Fruit fly (Drosophila melanogaster) whole organism, embryonic: ENCODE data around the gene Invadolysin.
A peak's percentile ranks its signal among the peaks of the same experiment; 100 is the strongest.

Experiments used
- CG10209 ChIP-seq: fragments of 200-800 bp; sonication (Bioruptor generic); optimal IDR thresholded peaks from 3 replicates; lab custom pipeline; 2017; ENCODE audit warnings: missing biosample characterization, mild to moderate bottlenecking, missing genetic modification characterization, missing genetic modification reagents
- CG1024 ChIP-seq: fragments of 200-800 bp; sonication (Bioruptor generic); IDR thresholded peaks from 2 replicates; pipeline ENCODE4 v1.3.6; 2022; ENCODE audit warnings: missing biosample characterization, missing genetic modification characterization
- CG10979 ChIP-seq: fragments of 200-800 bp; sonication (Bioruptor generic); optimal IDR thresholded peaks from 2 replicates; lab custom pipeline; 2018; ENCODE audit warnings: missing biosample characterization, mild to moderate bottlenecking, missing genetic modification characterization, moderate library complexity
- CG12104 ChIP-seq: fragments of 200-800 bp; sonication (Bioruptor generic); optimal IDR thresholded peaks from 3 replicates; lab custom pipeline; 2016; ENCODE audit warnings: missing biosample characterization, missing genetic modification characterization
- CG12744 ChIP-seq: fragments of 200-800 bp; sonication (Bioruptor generic); optimal IDR thresholded peaks from 2 replicates; lab custom pipeline; 2016; ENCODE audit warnings: missing biosample characterization, missing genetic modification characterization
- CG14014 ChIP-seq: fragments of 200-800 bp; sonication (Bioruptor generic); IDR thresholded peaks from 2 replicates; pipeline ENCODE4 v1.3.6; 2022; ENCODE audit warnings: missing biosample characterization, missing genetic modification characterization
- CG1602 ChIP-seq: fragments of 200-800 bp; sonication (Bioruptor generic); optimal IDR thresholded peaks from 3 replicates; lab custom pipeline; 2016; ENCODE audit warnings: missing biosample characterization, missing genetic modification characterization
- CG17361 ChIP-seq: fragments of 200-800 bp; sonication (Bioruptor generic); IDR thresholded peaks from 3 replicates; pipeline ENCODE4 v1.3.6; 2022; ENCODE audit warnings: missing biosample characterization, missing genetic modification characterization
- CG17385 ChIP-seq: fragments of 200-800 bp; sonication (Bioruptor generic); optimal IDR thresholded peaks from 3 replicates; lab custom pipeline; 2018; ENCODE audit warnings: missing biosample characterization, mild to moderate bottlenecking, missing genetic modification characterization
- CG18476 ChIP-seq: fragments of 200-800 bp; sonication (Bioruptor generic); optimal IDR thresholded peaks from 2 replicates; lab custom pipeline; 2016; ENCODE audit warnings: missing biosample characterization, mild to moderate bottlenecking, missing genetic modification characterization
- CG2678 ChIP-seq: fragments of 200-800 bp; sonication (Bioruptor generic); optimal IDR thresholded peaks from 3 replicates; lab custom pipeline; 2019; ENCODE audit warnings: missing biosample characterization, mild to moderate bottlenecking, missing genetic modification characterization, moderate library complexity
- CG2712 ChIP-seq: fragments of 200-800 bp; optimal IDR thresholded peaks from 3 replicates; lab custom pipeline; 2019; ENCODE audit warnings: missing biosample characterization, mild to moderate bottlenecking, missing genetic modification characterization, moderate library complexity
- CG31365 ChIP-seq: fragments of 200-800 bp; sonication (Bioruptor generic); optimal IDR thresholded peaks from 2 replicates; lab custom pipeline; 2018; ENCODE audit warnings: missing biosample characterization, mild to moderate bottlenecking, missing genetic modification characterization
- CG32772 ChIP-seq: fragments of 200-800 bp; sonication (Bioruptor generic); IDR thresholded peaks from 2 replicates; pipeline ENCODE4 v1.3.6; 2022; ENCODE audit warnings: missing biosample characterization, missing genetic modification characterization
- CG33213 ChIP-seq: fragments of 200-800 bp; sonication (Bioruptor generic); optimal IDR thresholded peaks from 3 replicates; lab custom pipeline; 2016; ENCODE audit warnings: missing biosample characterization, missing genetic modification characterization
- CG34224 ChIP-seq: fragments of 200-800 bp; sonication (Bioruptor generic); IDR thresholded peaks from 3 replicates; pipeline ENCODE4 v1.3.6; 2022; ENCODE audit warnings: missing biosample characterization, missing genetic modification characterization; ENCODE audit not compliant: partially characterized antibody
- CG4328 ChIP-seq: fragments of 200-800 bp; sonication (Bioruptor generic); optimal IDR thresholded peaks from 3 replicates; lab custom pipeline; 2017; ENCODE audit warnings: missing biosample characterization, missing genetic modification reagents, missing genetic modification characterization
- CG6254 ChIP-seq: fragments of 200-800 bp; sonication (Bioruptor generic); optimal IDR thresholded peaks from 3 replicates; lab custom pipeline; 2017; ENCODE audit warnings: mild to moderate bottlenecking, missing biosample characterization, missing genetic modification reagents, missing genetic modification characterization
- CG6813 ChIP-seq: fragments of 200-800 bp; sonication (Bioruptor generic); optimal IDR thresholded peaks from 2 replicates; lab custom pipeline; 2017; ENCODE audit warnings: missing biosample characterization, missing genetic modification characterization, mild to moderate bottlenecking, moderate library complexity, missing genetic modification reagents
- CG7745 ChIP-seq: fragments of 200-800 bp; sonication (Bioruptor generic); optimal IDR thresholded peaks from 2 replicates; lab custom pipeline; 2018; ENCODE audit warnings: missing biosample characterization, mild to moderate bottlenecking, missing genetic modification characterization, moderate library complexity
- CG7963 ChIP-seq: fragments of 200-800 bp; sonication (Bioruptor generic); IDR thresholded peaks from 3 replicates; pipeline ENCODE4 v1.3.6; 2022; ENCODE audit warnings: missing biosample characterization, missing genetic modification characterization; ENCODE audit not compliant: partially characterized antibody
- CG7987 ChIP-seq: fragments of 200-800 bp; sonication (Bioruptor generic); optimal IDR thresholded peaks from 2 replicates; lab custom pipeline; 2018; ENCODE audit warnings: missing biosample characterization, mild to moderate bottlenecking, missing genetic modification characterization, moderate library complexity
- CG8944 ChIP-seq: fragments of 200-800 bp; sonication (Bioruptor generic); optimal IDR thresholded peaks from 3 replicates; lab custom pipeline; 2016; ENCODE audit warnings: missing biosample characterization, missing genetic modification characterization
- CG9727 ChIP-seq: fragments of 200-800 bp; sonication (Bioruptor generic); optimal IDR thresholded peaks from 3 replicates; lab custom pipeline; 2017; ENCODE audit warnings: missing biosample characterization, mild to moderate bottlenecking, missing genetic modification characterization
- CHES-1-like ChIP-seq: fragments of 200-800 bp; sonication (Bioruptor generic); optimal IDR thresholded peaks from 2 replicates; lab custom pipeline; 2016; ENCODE audit warnings: missing biosample characterization, missing genetic modification characterization
- Dref ChIP-seq: fragments of 200-800 bp; sonication (Bioruptor generic); IDR thresholded peaks from 2 replicates; pipeline ENCODE4 v1.3.6; 2022; ENCODE audit warnings: missing biosample characterization, missing genetic modification characterization
- ERR ChIP-seq: fragments of 200-800 bp; sonication (Bioruptor generic); optimal IDR thresholded peaks from 2 replicates; lab custom pipeline; 2016; ENCODE audit warnings: missing biosample characterization, missing genetic modification characterization
- HmgZ ChIP-seq: fragments of 200-800 bp; sonication (Bioruptor generic); optimal IDR thresholded peaks from 2 replicates; lab custom pipeline; 2018; ENCODE audit warnings: missing biosample characterization, mild to moderate bottlenecking, missing genetic modification characterization
- Hmr ChIP-seq: fragments of 200-800 bp; sonication (Bioruptor generic); optimal IDR thresholded peaks from 3 replicates; lab custom pipeline; 2017; ENCODE audit warnings: mild to moderate bottlenecking, missing biosample characterization, missing genetic modification reagents, missing genetic modification characterization
- Hr78 ChIP-seq, 2 experiments: fragments of 200-800 bp in 1 of 2; fragments of >200 bp in 1 of 2; sonication (Bioruptor generic) in 1 of 2; optimal IDR thresholded peaks; 2 replicates each; lab custom pipeline; 2017 to 2019; ENCODE audit warnings: missing biosample characterization in 2 of 2, missing genetic modification characterization in 2 of 2, mild to moderate bottlenecking in 1 of 2, moderate library complexity in 1 of 2
- Nf-YC ChIP-seq: fragments of 200-800 bp; optimal IDR thresholded peaks from 3 replicates; lab custom pipeline; 2019; ENCODE audit warnings: missing biosample characterization, mild to moderate bottlenecking, missing genetic modification characterization, moderate library complexity
- Poxn ChIP-seq: fragments of 200-800 bp; sonication (Bioruptor generic); IDR thresholded peaks from 2 replicates; pipeline ENCODE4 v1.3.6; 2022; ENCODE audit warnings: missing biosample characterization, missing genetic modification characterization
- Sox100B ChIP-seq: fragments of 200-800 bp; sonication (Bioruptor generic); optimal IDR thresholded peaks from 3 replicates; lab custom pipeline; 2018; ENCODE audit warnings: missing biosample characterization, mild to moderate bottlenecking, missing genetic modification characterization
- Sox102F ChIP-seq: fragments of 200-800 bp; sonication (Bioruptor generic); optimal IDR thresholded peaks from 2 replicates; lab custom pipeline; 2018; ENCODE audit warnings: missing biosample characterization, mild to moderate bottlenecking, missing genetic modification characterization, moderate library complexity
- Tbp ChIP-seq: fragments of >200 bp; optimal IDR thresholded peaks from 2 replicates; lab custom pipeline; 2018; ENCODE audit warnings: missing biosample characterization, missing genetic modification characterization
- az2 ChIP-seq: fragments of 200-800 bp; sonication (Bioruptor generic); optimal IDR thresholded peaks from 3 replicates; lab custom pipeline; 2016; ENCODE audit warnings: missing biosample characterization, missing genetic modification characterization
- btn ChIP-seq: fragments of 200-800 bp; sonication (Bioruptor generic); optimal IDR thresholded peaks from 2 replicates; lab custom pipeline; 2016; ENCODE audit warnings: missing biosample characterization, missing genetic modification characterization
- dm ChIP-seq: fragments of 200-800 bp; sonication (Bioruptor generic); optimal IDR thresholded peaks from 3 replicates; lab custom pipeline; 2016; ENCODE audit warnings: missing biosample characterization, missing genetic modification characterization
- fd64A ChIP-seq: fragments of 200-800 bp; sonication (Bioruptor generic); optimal IDR thresholded peaks from 3 replicates; lab custom pipeline; 2018; ENCODE audit warnings: missing biosample characterization, mild to moderate bottlenecking, missing genetic modification characterization
- ftz-f1 ChIP-seq: fragments of 200-800 bp; sonication (Bioruptor generic); optimal IDR thresholded peaks from 2 replicates; lab custom pipeline; 2016; ENCODE audit warnings: missing biosample characterization, missing genetic modification characterization
- gem ChIP-seq: fragments of 200-800 bp; sonication (Bioruptor generic); optimal IDR thresholded peaks from 2 replicates; lab custom pipeline; 2019; ENCODE audit warnings: missing biosample characterization, mild to moderate bottlenecking, missing genetic modification characterization, moderate library complexity
- gfzf ChIP-seq: fragments of 200-800 bp; sonication (Bioruptor generic); optimal IDR thresholded peaks from 2 replicates; lab custom pipeline; 2016; ENCODE audit warnings: missing biosample characterization, mild to moderate bottlenecking, missing genetic modification characterization, moderate library complexity
- ham ChIP-seq: fragments of 200-800 bp; sonication (Bioruptor generic); IDR thresholded peaks from 2 replicates; pipeline ENCODE4 v1.3.6; 2022; ENCODE audit warnings: missing biosample characterization, missing genetic modification characterization
- pfk ChIP-seq: fragments of 200-800 bp; sonication (Bioruptor generic); optimal IDR thresholded peaks from 2 replicates; lab custom pipeline; 2018; ENCODE audit warnings: missing biosample characterization, mild to moderate bottlenecking, missing genetic modification characterization, moderate library complexity
- sens ChIP-seq: fragments of 200-800 bp; sonication (Bioruptor generic); peaks from one replicate; lab custom pipeline; 2016; ENCODE audit warnings: missing biosample characterization, missing genetic modification characterization
- slou ChIP-seq: fragments of 200-800 bp; sonication (Bioruptor generic); optimal IDR thresholded peaks from 3 replicates; lab custom pipeline; 2016; ENCODE audit warnings: missing biosample characterization, missing genetic modification characterization
- stc ChIP-seq: fragments of 200-800 bp; sonication (Bioruptor generic); IDR thresholded peaks from 2 replicates; pipeline ENCODE4 v1.3.6; 2022; ENCODE audit warnings: missing biosample characterization, missing genetic modification characterization
- toy ChIP-seq: fragments of 200-800 bp; sonication (Bioruptor generic); IDR thresholded peaks from 2 replicates; pipeline ENCODE4 v1.3.6; 2022; ENCODE audit warnings: missing biosample characterization, missing genetic modification characterization
- tx ChIP-seq: fragments of 200-800 bp; sonication (Bioruptor generic); optimal IDR thresholded peaks from 2 replicates; lab custom pipeline; 2016; ENCODE audit warnings: missing biosample characterization, missing genetic modification characterization
- wor ChIP-seq: fragments of 200-800 bp; sonication (Bioruptor generic); IDR thresholded peaks from 2 replicates; pipeline ENCODE4 v1.3.6; 2022; ENCODE audit warnings: missing biosample characterization, missing genetic modification characterization

Gene Invadolysin

DNA sequence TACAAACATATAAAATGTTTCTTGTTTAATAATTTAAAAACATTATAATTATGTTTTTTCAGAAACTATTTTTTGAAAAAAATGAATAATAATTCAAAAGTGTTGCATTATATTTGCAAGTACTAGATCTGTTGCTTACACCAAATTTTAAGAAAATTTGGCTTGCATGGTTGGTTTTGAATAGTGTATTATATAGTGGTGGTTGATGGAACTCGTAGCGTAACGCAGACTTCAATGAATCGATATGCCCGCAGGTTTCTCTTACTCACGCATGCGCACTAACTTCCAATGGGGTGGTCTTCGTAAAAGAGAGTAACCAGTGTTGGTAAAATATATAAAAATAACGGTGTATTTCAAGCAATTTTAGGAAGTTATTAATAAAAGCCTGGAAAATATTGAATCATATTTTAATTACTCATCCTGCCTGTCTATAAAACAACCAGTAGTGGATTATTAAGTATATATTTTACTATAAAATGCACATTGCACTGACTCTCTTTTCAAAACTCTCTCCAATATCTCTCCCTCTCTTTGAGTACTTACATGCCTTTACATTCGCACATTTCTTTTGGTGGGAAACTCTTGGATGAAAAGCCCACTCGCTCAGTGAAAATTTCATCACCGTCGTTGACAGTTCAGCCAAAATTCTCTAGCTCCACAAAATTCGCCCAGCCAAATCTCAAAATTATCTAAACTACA lies 45.8 kb downstream of the Invadolysin start, which contains the start of gene Syn (continued):
- no peak for TF ChIP-seq CG33213
- TF ChIP-seq CHES-1-like (GFP tag; lab: Kevin White, UChicago), result no peak
- no peak for TF ChIP-seq CG18476 (GFP tag; lab: Kevin White, UChicago)
- no peak for TF ChIP-seq CG4328
- TF ChIP-seq stc, result no peak
- TF ChIP-seq az2, result no peak
- no peak for TF ChIP-seq CG10979 (tag; lab: Kevin White, UChicago)
- TF ChIP-seq CG8944 (GFP tag; lab: Kevin White, UChicago), result no peak
- TF ChIP-seq CG12104, result no peak
- TF ChIP-seq CG14014 (GFP tag; lab: Robert Waterston, UW), result no peak
- TF ChIP-seq Sox102F (GFP tag; lab: Kevin White, UChicago), result peak; percentile 42
- no peak for TF ChIP-seq CG32772
- no peak for TF ChIP-seq pfk (GFP tag; lab: Kevin White, UChicago)
- no peak for TF ChIP-seq fd64A (GFP tag; lab: Kevin White, UChicago)
- TF ChIP-seq gfzf (GFP tag; lab: Kevin White, UChicago), result no peak
- TF ChIP-seq Dref, result no peak
- TF ChIP-seq Sox100B, result peak; percentile 24
- TF ChIP-seq wor (GFP tag; lab: Robert Waterston, UW), result no peak
- TF ChIP-seq Nf-YC (tag; lab: Kevin White, UChicago), result no peak
- TF ChIP-seq CG2712, result peak; percentile 24
- peak; percentile 33; the same call in 1 of the 3 replicates for TF ChIP-seq CG17361
- no peak for TF ChIP-seq CG17385 (GFP tag; lab: Kevin White, UChicago)
- TF ChIP-seq gem (tag; lab: Kevin White, UChicago), result peak; percentile 57
- TF ChIP-seq CG7963 (GFP tag; lab: Robert Waterston, UW), result no peak
- TF ChIP-seq CG12744 (GFP tag; lab: Kevin White, UChicago), result no peak
- TF ChIP-seq toy (GFP tag; lab: Robert Waterston, UW), result no peak
- TF ChIP-seq CG34224 (GFP tag; lab: Robert Waterston, UW), result no peak
- TF ChIP-seq Tbp (GFP tag; lab: Kevin White, UChicago), result no peak
- peak; percentile 35 for TF ChIP-seq CG9727
- peak; percentile 69 for TF ChIP-seq sens (GFP tag; lab: Kevin White, UChicago)
- TF ChIP-seq CG1602 (GFP tag; lab: Kevin White, UChicago), result no peak
- TF ChIP-seq ERR (GFP tag; lab: Kevin White, UChicago), result no peak
- TF ChIP-seq CG7745 (tag; lab: Kevin White, UChicago), result no peak
- peak; percentile 8 for TF ChIP-seq Hmr (GFP tag; lab: Kevin White, UChicago)
- no peak for TF ChIP-seq dm (GFP tag; lab: Kevin White, UChicago)
- TF ChIP-seq slou (GFP tag; lab: Kevin White, UChicago), result no peak
- no peak for TF ChIP-seq Hr78 (GFP tag; optimal IDR thresholded peaks at IDR 0.05; lab: Kevin White, UChicago)
- no peak for TF ChIP-seq CG1024 (GFP tag; lab: Robert Waterston, UW)
- no peak for TF ChIP-seq CG31365 (tag; lab: Kevin White, UChicago)
- TF ChIP-seq CG6254 (GFP tag; lab: Kevin White, UChicago), result no peak
- no peak for TF ChIP-seq HmgZ (tag; lab: Kevin White, UChicago)
- no peak for TF ChIP-seq Poxn (GFP tag; lab: Robert Waterston, UW)
- TF ChIP-seq CG2678, result peak; percentile 54
- TF ChIP-seq CG6813 (GFP tag; lab: Kevin White, UChicago), result no peak
- TF ChIP-seq ftz-f1 (GFP tag; lab: Kevin White, UChicago), result no peak
- no peak for TF ChIP-seq btn
- no peak for TF ChIP-seq tx
- TF ChIP-seq CG7987 (GFP tag; lab: Kevin White, UChicago), result no peak
- TF ChIP-seq ham (GFP tag; lab: Robert Waterston, UW), result no peak
- no peak for TF ChIP-seq CG10209
